Worm (Caenorhabditis elegans): Measurements from ENCODE around the gene ndx-9.
"Not testable (repeated sequence)": the region's sequence is repeated elsewhere in the genome, so short reads cannot be mapped to it uniquely, and the experiment has no call there.

ndx-9 gene

DNA sequence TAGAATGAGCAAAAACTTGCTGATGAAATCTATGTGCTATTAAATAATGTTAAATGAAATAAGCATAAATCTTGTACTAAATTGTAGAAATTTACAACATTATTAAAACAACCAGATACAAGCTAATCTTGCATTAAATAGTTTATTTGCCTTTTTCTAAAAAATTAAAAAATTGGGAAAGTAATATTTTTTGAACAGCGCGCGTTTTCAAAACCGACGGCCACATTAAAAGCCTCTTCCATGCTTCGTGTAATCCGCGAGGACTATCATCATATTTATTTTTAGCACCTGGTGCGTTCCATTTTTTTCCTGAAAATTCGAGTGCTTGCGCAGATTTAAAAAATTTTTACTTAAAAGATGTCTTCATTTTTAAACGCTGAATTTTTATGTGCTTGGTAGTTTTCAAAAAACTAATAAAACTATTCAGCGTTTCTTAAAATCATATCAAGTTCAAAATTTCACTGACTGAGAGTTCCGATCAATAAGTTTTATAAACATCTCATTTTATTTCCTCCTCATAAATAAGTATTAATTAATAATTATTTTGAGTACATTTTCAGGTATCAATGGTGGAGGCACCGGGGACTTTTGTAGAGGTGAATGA is 24.4 kb downstream of the ndx-9 start, which contains the start of gene Y43E12A.3:
TSS of gene Y43E12A.3 (plus strand) at position 554 of the 604 bp plus-strand sequence.
- TF ChIP-seq tbx-37 (GFP tag; conservative IDR thresholded peaks at IDR 0.05); F13C5.2 (tag; optimal IDR thresholded peaks at IDR 0.05); B0310.2 (tag; optimal IDR thresholded peaks at IDR 0.05): not testable (repeated sequence)

DNA sequence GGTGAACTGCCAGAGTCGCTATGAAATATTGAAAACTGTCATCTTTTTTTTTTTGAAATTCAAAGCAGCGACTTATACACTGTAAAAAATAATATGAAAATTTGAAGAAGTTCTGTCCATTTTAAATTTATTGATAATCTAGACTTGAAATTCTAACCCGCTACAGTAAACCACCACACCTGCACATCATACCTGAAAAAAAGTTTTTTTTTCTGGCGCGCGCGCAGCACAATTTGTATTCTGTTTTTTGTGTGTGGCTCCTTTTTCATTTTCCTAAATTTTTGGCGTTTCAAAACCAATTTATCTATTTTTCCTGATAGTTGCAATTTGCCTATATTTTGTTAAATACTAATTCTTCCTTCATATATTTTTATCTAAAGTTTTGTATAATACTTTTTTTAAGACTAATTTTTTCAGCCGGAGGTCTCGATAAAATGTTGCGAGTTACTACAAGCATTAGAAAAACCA is 26.2 kb downstream of the ndx-9 start, which contains the start of gene cyb-2.1:
TSS of gene cyb-2.1 (plus strand) at position 418 of the 468 bp plus-strand sequence.
- TF ChIP-seq ets-7 (tag; optimal IDR thresholded peaks at IDR 0.05) (no peak), pes-1 (GFP tag; IDR thresholded peaks at IDR 0.05) (no peak), hnd-1 (tag; optimal IDR thresholded peaks at IDR 0.05) (no peak), hmbx-1 (tag; optimal IDR thresholded peaks at IDR 0.05) (no peak), hmg-4 (GFP tag; optimal IDR thresholded peaks at IDR 0.05) (no peak)

DNA sequence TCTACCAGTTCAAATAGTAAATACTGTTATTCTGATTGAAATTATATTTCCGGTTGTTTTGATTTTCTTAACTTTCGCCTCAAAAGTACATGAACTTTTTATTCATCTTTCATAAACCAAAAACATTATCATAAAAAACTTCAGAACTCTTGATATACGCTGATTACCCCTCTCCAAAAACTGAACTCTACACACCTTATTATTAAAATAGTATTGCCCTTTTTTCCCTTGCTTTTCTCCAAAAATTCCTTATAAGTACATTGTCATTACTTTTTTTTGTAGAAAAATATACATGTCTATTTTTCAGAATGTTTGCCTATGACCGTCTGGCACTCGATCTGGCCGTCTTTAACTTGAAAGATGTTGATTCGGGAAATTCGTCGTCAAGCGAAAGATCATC is 30.1 kb downstream of the ndx-9 start, which contains the start of gene Y43E12A.2:
TSS of gene Y43E12A.2 (plus strand) at position 301 of the 400 bp plus-strand sequence.
- TF ChIP-seq sea-1 (GFP tag; conservative IDR thresholded peaks at IDR 0.05) (no peak), aly-1 (tag; optimal IDR thresholded peaks at IDR 0.05) (no peak), ama-1 (optimal IDR thresholded peaks at IDR 0.05) (no peak), F13C5.2 (tag; optimal IDR thresholded peaks at IDR 0.05) (no peak), scrt-1 (GFP tag; IDR thresholded peaks at IDR 0.05) (no peak), ceh-13 (GFP tag; optimal IDR thresholded peaks at IDR 0.05) (no peak), hmbx-1 (tag; optimal IDR thresholded peaks at IDR 0.05) (no peak), flt-1 (GFP tag; IDR thresholded peaks at IDR 0.05) (no peak), ets-7 (tag; optimal IDR thresholded peaks at IDR 0.05) (no peak), ceh-36 (tag; optimal IDR thresholded peaks at IDR 0.05) (no peak), pes-1 (GFP tag; IDR thresholded peaks at IDR 0.05) (no peak), B0310.2 (tag; optimal IDR thresholded peaks at IDR 0.05) (no peak), tra-4 (tag; optimal IDR thresholded peaks at IDR 0.05) (no peak), tbx-11 (GFP tag; IDR thresholded peaks at IDR 0.05) (no peak), hnd-1 (tag; optimal IDR thresholded peaks at IDR 0.05) (no peak), tbx-37 (GFP tag; conservative IDR thresholded peaks at IDR 0.05) (no peak), hmg-4 (GFP tag; optimal IDR thresholded peaks at IDR 0.05) (no peak)

DNA sequence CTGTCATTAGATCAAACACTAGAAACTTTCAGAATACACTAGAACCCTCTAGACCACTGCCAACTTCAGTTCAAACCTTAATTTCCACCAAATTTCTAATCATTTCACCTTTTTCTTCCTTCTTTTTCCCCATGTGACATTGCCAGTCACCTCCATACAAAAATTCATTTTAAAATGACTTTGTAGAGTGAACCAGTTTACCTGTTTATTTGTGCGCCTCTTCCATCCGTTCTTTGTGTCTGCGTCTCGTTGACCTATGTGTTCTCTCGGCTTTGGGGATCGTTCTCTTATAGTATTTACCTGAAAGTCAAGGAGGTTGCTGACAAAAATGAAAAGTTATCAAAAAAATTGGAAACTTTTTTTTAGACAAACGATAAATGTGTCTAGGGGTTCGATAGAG is 31.2 kb downstream of the ndx-9 start:
- no peak for TF ChIP-seq flt-1 (GFP tag; IDR thresholded peaks at IDR 0.05)
- no peak for TF ChIP-seq ceh-36 (tag; optimal IDR thresholded peaks at IDR 0.05)

DNA sequence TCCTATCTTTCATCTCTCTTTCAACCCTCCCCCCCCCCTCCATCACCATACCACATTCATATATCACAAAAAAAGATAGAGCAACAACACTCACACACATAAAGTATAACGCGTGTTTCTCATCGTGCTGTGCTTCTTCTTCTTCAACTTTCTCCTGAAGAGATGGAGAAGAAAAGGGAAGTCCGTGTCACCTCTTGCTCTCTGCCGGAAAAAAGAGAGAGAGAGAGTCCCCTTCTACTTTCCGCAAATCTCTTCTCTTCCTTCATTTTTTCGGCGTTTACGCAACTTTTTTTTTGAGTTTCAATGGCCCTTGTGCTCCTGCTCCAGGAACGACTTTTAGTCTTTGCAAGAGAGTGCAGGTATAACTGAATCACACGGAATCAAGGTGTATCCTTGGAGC is 32.1 kb downstream of the ndx-9 start:
- TF ChIP-seq ets-7 (tag; optimal IDR thresholded peaks at IDR 0.05): no peak
- no peak for TF ChIP-seq tra-4 (tag; optimal IDR thresholded peaks at IDR 0.05)
- no peak for TF ChIP-seq hmg-4 (GFP tag; optimal IDR thresholded peaks at IDR 0.05)
- no peak for TF ChIP-seq F13C5.2 (tag; optimal IDR thresholded peaks at IDR 0.05)
- no peak for TF ChIP-seq ama-1 (optimal IDR thresholded peaks at IDR 0.05)
- TF ChIP-seq ceh-36 (tag; optimal IDR thresholded peaks at IDR 0.05): no peak
- no peak for TF ChIP-seq flt-1 (GFP tag; IDR thresholded peaks at IDR 0.05)
- TF ChIP-seq B0310.2 (tag; optimal IDR thresholded peaks at IDR 0.05): no peak
- TF ChIP-seq tbx-11 (GFP tag; IDR thresholded peaks at IDR 0.05): no peak
- no peak for TF ChIP-seq tbx-37 (GFP tag; conservative IDR thresholded peaks at IDR 0.05)
- TF ChIP-seq scrt-1 (GFP tag; IDR thresholded peaks at IDR 0.05): no peak

DNA sequence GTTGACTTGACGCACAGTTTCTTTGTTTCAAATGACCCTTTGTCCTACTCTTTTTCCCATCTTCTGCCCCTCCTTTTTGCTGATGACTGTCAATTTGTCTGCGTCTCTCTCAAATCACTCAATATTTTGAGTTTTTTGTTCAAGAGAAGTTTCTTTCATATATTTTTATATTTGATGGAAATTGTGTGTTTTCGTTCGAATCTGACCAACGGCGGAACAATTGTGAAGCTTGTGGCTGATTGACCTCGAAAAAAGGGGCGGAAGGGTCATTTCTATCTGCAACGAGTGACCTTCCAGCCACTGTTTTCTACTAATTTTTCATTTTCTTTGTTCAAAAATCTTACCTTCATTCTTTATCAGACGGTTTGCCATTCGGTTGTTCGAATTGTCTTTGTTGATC is 33.2 kb downstream of the ndx-9 start:
- TF ChIP-seq ets-7 (tag; optimal IDR thresholded peaks at IDR 0.05) (no peak), flt-1 (GFP tag; IDR thresholded peaks at IDR 0.05) (no peak), scrt-1 (GFP tag; IDR thresholded peaks at IDR 0.05) (no peak), tbx-11 (GFP tag; IDR thresholded peaks at IDR 0.05) (no peak), hmg-4 (GFP tag; optimal IDR thresholded peaks at IDR 0.05) (no peak), F13C5.2 (tag; optimal IDR thresholded peaks at IDR 0.05) (no peak), pes-1 (GFP tag; IDR thresholded peaks at IDR 0.05) (no peak), aly-1 (tag; optimal IDR thresholded peaks at IDR 0.05) (no peak), ceh-13 (GFP tag; optimal IDR thresholded peaks at IDR 0.05) (no peak), hnd-1 (tag; optimal IDR thresholded peaks at IDR 0.05) (no peak), ceh-36 (tag; optimal IDR thresholded peaks at IDR 0.05) (no peak), hmbx-1 (tag; optimal IDR thresholded peaks at IDR 0.05) (no peak), B0310.2 (tag; optimal IDR thresholded peaks at IDR 0.05) (no peak), tbx-37 (GFP tag; conservative IDR thresholded peaks at IDR 0.05) (no peak), tra-4 (tag; optimal IDR thresholded peaks at IDR 0.05) (no peak)

DNA sequence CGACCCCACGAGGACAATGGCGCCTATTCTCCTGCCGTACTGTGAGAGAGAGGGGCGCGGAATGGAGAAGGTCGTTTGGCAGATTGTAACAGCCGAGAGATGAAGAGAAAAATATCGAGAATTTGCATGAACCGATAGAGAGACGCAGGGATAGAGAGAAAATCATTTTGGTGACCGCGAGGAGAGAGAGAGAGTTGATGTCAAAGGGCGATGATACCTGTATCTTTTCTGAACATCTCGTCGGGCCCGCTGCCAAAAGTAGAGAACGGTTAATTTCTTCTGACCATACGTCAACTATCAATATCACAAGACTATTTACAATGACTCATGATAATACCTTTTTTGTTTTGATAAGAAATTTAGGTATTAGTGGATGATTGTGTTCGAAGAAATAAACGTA is 35.9 kb downstream of the ndx-9 start:
- no peak for TF ChIP-seq B0310.2 (tag; optimal IDR thresholded peaks at IDR 0.05)
- no peak for TF ChIP-seq scrt-1 (GFP tag; IDR thresholded peaks at IDR 0.05)
- no peak for TF ChIP-seq hmg-4 (GFP tag; optimal IDR thresholded peaks at IDR 0.05)
- no peak for TF ChIP-seq aly-1 (tag; optimal IDR thresholded peaks at IDR 0.05)
- no peak for TF ChIP-seq hnd-1 (tag; optimal IDR thresholded peaks at IDR 0.05)
- no peak for TF ChIP-seq pes-1 (GFP tag; IDR thresholded peaks at IDR 0.05)
- TF ChIP-seq tbx-11 (GFP tag; IDR thresholded peaks at IDR 0.05): no peak
- no peak for TF ChIP-seq ama-1 (optimal IDR thresholded peaks at IDR 0.05)
- no peak for TF ChIP-seq sea-1 (GFP tag; conservative IDR thresholded peaks at IDR 0.05)
- no peak for TF ChIP-seq tra-4 (tag; optimal IDR thresholded peaks at IDR 0.05)
- TF ChIP-seq ets-7 (tag; optimal IDR thresholded peaks at IDR 0.05): no peak
- no peak for TF ChIP-seq F13C5.2 (tag; optimal IDR thresholded peaks at IDR 0.05)
- no peak for TF ChIP-seq hmbx-1 (tag; optimal IDR thresholded peaks at IDR 0.05)

DNA sequence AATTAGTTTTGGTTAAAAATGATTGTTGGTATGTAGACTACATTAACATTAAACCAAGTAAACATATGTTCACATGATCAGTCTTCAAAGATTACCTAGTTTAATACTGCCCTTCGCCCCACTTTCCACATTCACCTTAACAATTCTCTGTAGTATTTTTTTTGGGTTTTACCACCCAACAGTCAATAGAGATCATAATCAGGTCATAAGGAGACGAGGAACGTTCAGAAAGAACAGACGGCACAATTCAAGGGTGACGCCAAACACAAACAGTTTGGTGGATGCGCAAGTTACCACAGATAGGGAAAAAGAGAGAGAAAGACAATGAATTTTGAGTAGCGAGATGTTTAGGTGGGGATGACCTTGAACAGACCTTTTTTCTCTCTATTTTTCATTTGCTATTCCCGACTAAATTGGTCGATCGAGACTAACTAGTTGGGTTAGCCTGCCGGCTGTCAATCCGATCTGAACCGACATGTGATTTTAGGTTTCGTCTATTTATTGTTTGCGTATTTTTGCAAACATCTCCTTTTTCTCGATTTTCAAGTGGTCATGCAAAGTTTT is 40.1 kb downstream of the ndx-9 start:
- TF ChIP-seq ama-1 (optimal IDR thresholded peaks at IDR 0.05) (no peak), pes-1 (GFP tag; IDR thresholded peaks at IDR 0.05) (no peak), hmg-4 (GFP tag; optimal IDR thresholded peaks at IDR 0.05) (no peak), ets-7 (tag; optimal IDR thresholded peaks at IDR 0.05) (no peak), tbx-37 (GFP tag; conservative IDR thresholded peaks at IDR 0.05) (no peak), aly-1 (tag; optimal IDR thresholded peaks at IDR 0.05) (no peak), ceh-36 (tag; optimal IDR thresholded peaks at IDR 0.05) (no peak), scrt-1 (GFP tag; IDR thresholded peaks at IDR 0.05) (no peak), F13C5.2 (tag; optimal IDR thresholded peaks at IDR 0.05) (no peak), hmbx-1 (tag; optimal IDR thresholded peaks at IDR 0.05) (no peak), tra-4 (tag; optimal IDR thresholded peaks at IDR 0.05) (no peak), tbx-11 (GFP tag; IDR thresholded peaks at IDR 0.05) (no peak), flt-1 (GFP tag; IDR thresholded peaks at IDR 0.05) (no peak), ceh-13 (GFP tag; optimal IDR thresholded peaks at IDR 0.05) (no peak), B0310.2 (tag; optimal IDR thresholded peaks at IDR 0.05) (no peak)
